Fruit fly (Drosophila melanogaster): ENCODE results near the gene CG14377.

Gene CG14377

DNA sequence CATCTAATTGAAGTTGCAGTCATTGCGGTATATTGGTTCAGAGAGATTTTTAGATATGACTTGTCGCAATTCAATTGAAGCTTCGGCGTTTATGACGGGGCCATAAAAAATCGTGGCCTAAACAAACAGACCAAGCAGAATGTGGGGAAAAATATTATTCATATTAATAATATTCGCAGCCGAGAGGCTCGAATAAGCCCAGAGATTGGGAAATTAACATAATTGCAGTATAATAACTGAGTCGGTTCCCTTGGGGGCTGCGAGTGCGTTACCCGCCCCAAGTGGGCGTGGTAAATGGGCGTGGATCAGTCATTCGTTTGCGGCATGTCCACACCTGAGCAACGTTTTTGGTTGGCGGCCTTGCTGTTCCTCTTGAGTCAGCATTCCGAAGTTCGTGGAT lies 22.3 kb downstream of the CG14377 start, which contains the start of gene Ir87a:
Ir87a (plus strand) TSS at position 301 of the 400 bp plus-strand sequence.
- TF ChIP-seq Gug (GFP tag; IDR thresholded peaks at IDR 0.05) (no peak), Sox15 (GFP tag; optimal IDR thresholded peaks at IDR 0.05) (no peak), Hr38 (GFP tag; optimal IDR thresholded peaks at IDR 0.05) (no peak), dsx (GFP tag; optimal IDR thresholded peaks at IDR 0.05; ENCODE audit: poor library complexity, severe bottlenecking) (no peak), Sox14 (GFP tag; optimal IDR thresholded peaks at IDR 0.05) (no peak), CG1621 (tag; optimal IDR thresholded peaks at IDR 0.05) (no peak), Sox102F (GFP tag; optimal IDR thresholded peaks at IDR 0.05) (no peak), CG11902 (GFP tag; optimal IDR thresholded peaks at IDR 0.05) (no peak), dac (GFP tag; optimal IDR thresholded peaks at IDR 0.05) (no peak)

DNA sequence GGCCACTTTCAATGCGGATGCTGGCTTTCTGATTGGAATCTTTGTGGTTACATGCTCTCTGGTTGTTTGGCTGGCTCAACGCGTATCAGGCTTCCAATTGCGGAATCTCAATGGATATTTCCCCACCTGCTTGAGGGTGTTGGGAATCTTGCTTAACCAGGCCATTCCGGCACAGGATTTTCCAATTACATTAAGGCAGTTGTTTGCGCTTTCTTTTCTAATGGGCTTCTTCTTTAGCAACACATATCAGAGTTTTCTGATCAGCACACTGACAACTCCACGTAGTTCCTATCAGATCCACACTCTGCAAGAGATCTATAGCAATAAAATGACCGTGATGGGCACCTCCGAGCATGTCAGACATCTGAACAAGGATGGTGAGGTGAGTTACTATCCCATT lies 24.5 kb downstream of the CG14377 start:
- TF ChIP-seq CG6808 (GFP tag; optimal IDR thresholded peaks at IDR 0.05): no peak
- no peak for TF ChIP-seq CG34406 (GFP tag; optimal IDR thresholded peaks at IDR 0.05)
- no peak for TF ChIP-seq salr (GFP tag; optimal IDR thresholded peaks at IDR 0.05)
- TF ChIP-seq CG6163 (GFP tag; IDR thresholded peaks at IDR 0.05): no peak
- TF ChIP-seq fd85E (GFP tag; optimal IDR thresholded peaks at IDR 0.05): no peak
- TF ChIP-seq CG6792 (GFP tag; optimal IDR thresholded peaks at IDR 0.05): no peak
- no peak for TF ChIP-seq Sox102F (GFP tag; optimal IDR thresholded peaks at IDR 0.05)
- TF ChIP-seq CG10669 (GFP tag; optimal IDR thresholded peaks at IDR 0.05): no peak
- no peak for TF ChIP-seq fd59A (GFP tag; optimal IDR thresholded peaks at IDR 0.05)
- TF ChIP-seq CG11762 (GFP tag; optimal IDR thresholded peaks at IDR 0.05; ENCODE audit: insufficient read depth): no peak
- TF ChIP-seq CG6276 (GFP tag; optimal IDR thresholded peaks at IDR 0.05): no peak
- no peak for TF ChIP-seq CG11294 (GFP tag; IDR thresholded peaks at IDR 0.05)
- TF ChIP-seq Hr38 (GFP tag; optimal IDR thresholded peaks at IDR 0.05): no peak
- no peak for TF ChIP-seq pdm3 (GFP tag; optimal IDR thresholded peaks at IDR 0.05)
- no peak for TF ChIP-seq Met (GFP tag; optimal IDR thresholded peaks at IDR 0.05)

DNA sequence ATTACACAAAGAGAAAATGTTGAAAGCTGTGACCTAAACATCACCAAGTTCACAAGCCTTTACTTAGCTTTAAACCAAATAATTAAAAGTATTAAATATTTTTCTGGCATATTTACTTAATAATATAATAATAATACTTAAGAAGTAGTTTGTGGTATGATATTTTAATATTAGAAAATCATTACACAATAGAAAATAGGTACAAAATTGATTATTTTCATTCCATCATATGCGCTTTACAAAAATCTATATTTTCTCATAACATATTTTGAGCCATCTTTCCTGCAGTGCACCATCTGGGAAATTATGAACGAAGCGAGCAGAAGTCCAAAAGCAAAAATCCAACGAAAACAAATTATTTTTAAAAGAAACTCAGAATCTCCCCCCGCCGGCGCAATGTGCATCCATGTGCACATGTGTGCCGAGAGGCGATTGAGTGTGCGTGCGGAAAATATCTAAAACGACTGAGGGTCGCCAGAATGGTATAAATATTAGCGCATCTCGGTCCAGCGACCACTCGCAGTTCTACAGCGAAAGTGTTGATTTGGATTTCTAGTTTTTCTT lies 27.9 kb downstream of the CG14377 start, which contains the start of gene Act87E:
Act87E (plus strand) TSS at position 514 of the 564 bp plus-strand sequence.
- TF ChIP-seq lz (GFP tag; optimal IDR thresholded peaks at IDR 0.05) (no peak), Eip78C (GFP tag) (peak; percentile 77), CG11902 (GFP tag; optimal IDR thresholded peaks at IDR 0.05) (no peak), Hr4 (GFP tag; optimal IDR thresholded peaks at IDR 0.05) (no peak), cyc (GFP tag; optimal IDR thresholded peaks at IDR 0.05) (no peak), pdm3 (GFP tag; optimal IDR thresholded peaks at IDR 0.05) (no peak), fkh (GFP tag; optimal IDR thresholded peaks at IDR 0.05) (no peak), topi (GFP tag; optimal IDR thresholded peaks at IDR 0.05) (no peak), Ets21C (GFP tag; optimal IDR thresholded peaks at IDR 0.05) (no peak), CG31627 (GFP tag; optimal IDR thresholded peaks at IDR 0.05) (no peak), spab (GFP tag; optimal IDR thresholded peaks at IDR 0.05) (peak; percentile 36), dac (GFP tag; optimal IDR thresholded peaks at IDR 0.05) (no peak), CG8119 (GFP tag; IDR thresholded peaks at IDR 0.05) (peak; percentile 64), CG11294 (GFP tag; IDR thresholded peaks at IDR 0.05) (no peak), Lpt (GFP tag; optimal IDR thresholded peaks at IDR 0.05) (no peak), Sox14 (GFP tag; optimal IDR thresholded peaks at IDR 0.05) (no peak), Hr38 (GFP tag; optimal IDR thresholded peaks at IDR 0.05) (no peak), CG6276 (GFP tag; optimal IDR thresholded peaks at IDR 0.05) (peak; percentile 28), net (GFP tag; optimal IDR thresholded peaks at IDR 0.05) (peak; percentile 37), dsx (GFP tag; optimal IDR thresholded peaks at IDR 0.05; ENCODE audit: poor library complexity, severe bottlenecking) (peak; percentile 23), ss (GFP tag; optimal IDR thresholded peaks at IDR 0.05) (no peak), Hr39 (GFP tag; optimal IDR thresholded peaks at IDR 0.05) (no peak), achi (GFP tag; optimal IDR thresholded peaks at IDR 0.05) (peak; percentile 19), CG7368 (GFP tag; optimal IDR thresholded peaks at IDR 0.05) (no peak), eg (GFP tag; IDR thresholded peaks at IDR 0.05) (no peak), Met (GFP tag; optimal IDR thresholded peaks at IDR 0.05) (no peak), fd59A (GFP tag; optimal IDR thresholded peaks at IDR 0.05) (no peak), fd85E (GFP tag; optimal IDR thresholded peaks at IDR 0.05) (no peak), Blimp-1 (GFP tag; optimal IDR thresholded peaks at IDR 0.05) (no peak), Ets96B (tag; optimal IDR thresholded peaks at IDR 0.05) (no peak), vri (GFP tag; optimal IDR thresholded peaks at IDR 0.05) (no peak), svp (GFP tag) (peak; percentile 11), OdsH (GFP tag; optimal IDR thresholded peaks at IDR 0.05) (peak; percentile 26), Eip75B (GFP tag; optimal IDR thresholded peaks at IDR 0.05) (no peak), CG8632 (GFP tag; optimal IDR thresholded peaks at IDR 0.05) (peak; percentile 21), Eip93F (GFP tag; optimal IDR thresholded peaks at IDR 0.05) (no peak)
